Fruit fly (Drosophila melanogaster) Kc167 (cell line): Measurements from ENCODE around the gene numb.

Experiments used
- Myc ChIP-seq: fragments of >200 bp; optimal IDR thresholded peaks from 2 replicates; lab custom pipeline; 2017; ENCODE audit warnings: missing external identifiers
- h ChIP-seq: fragments of >200 bp; optimal IDR thresholded peaks from 3 replicates; lab custom pipeline; 2018; ENCODE audit warnings: missing external identifiers
- insv ChIP-seq: fragments of >200 bp; optimal IDR thresholded peaks from 3 replicates; lab custom pipeline; 2018; ENCODE audit warnings: missing external identifiers
- psq ChIP-seq: fragments of >200 bp; optimal IDR thresholded peaks from 2 replicates; lab custom pipeline; 2017; ENCODE audit warnings: missing external identifiers
- ttk ChIP-seq: sonication (Bioruptor generic); optimal IDR thresholded peaks from 2 replicates; lab custom pipeline; 2017; ENCODE audit warnings: missing external identifiers

dm6 chr2L:9508547-9509197, 71.4 kb downstream of the numb start:
- TF ChIP-seq h (lab: Kevin White, UChicago) (no peak), ttk (no peak), psq (lab: Kevin White, UChicago) (no peak), insv (no peak), Myc (no peak)
